Fruit fly (Drosophila melanogaster) whole organism, prepupa: ENCODE data around the gene Spg7.

Source experiments
- CG11902 ChIP-seq: fragments of 200-800 bp; sonication (Bioruptor generic); optimal IDR thresholded peaks from 3 replicates; lab custom pipeline; 2016; ENCODE audit warnings: missing biosample characterization, missing genetic modification characterization
- CG15336 ChIP-seq: fragments of 200-800 bp; sonication (Bioruptor generic); IDR thresholded peaks from 2 replicates; pipeline ENCODE4 v1.3.6; 2022; ENCODE audit warnings: missing biosample characterization, missing genetic modification characterization
- CG6163 ChIP-seq: fragments of 200-800 bp; sonication (Bioruptor generic); IDR thresholded peaks from 3 replicates; pipeline ENCODE4 v1.3.6; 2022; ENCODE audit warnings: missing biosample characterization, missing genetic modification characterization
- CG6792 ChIP-seq: fragments of 200-800 bp; sonication (Bioruptor generic); optimal IDR thresholded peaks from 3 replicates; lab custom pipeline; 2016; ENCODE audit warnings: missing biosample characterization, missing genetic modification characterization
- Ets21C ChIP-seq: fragments of 200-800 bp; sonication (Bioruptor generic); optimal IDR thresholded peaks from 3 replicates; lab custom pipeline; 2016; ENCODE audit warnings: missing biosample characterization, missing genetic modification characterization
- Hr39 ChIP-seq: fragments of 200-800 bp; sonication (Bioruptor generic); optimal IDR thresholded peaks from 2 replicates; lab custom pipeline; 2016; ENCODE audit warnings: missing biosample characterization, missing genetic modification characterization
- Hr4 ChIP-seq: fragments of 200-800 bp; sonication (Bioruptor generic); optimal IDR thresholded peaks from 3 replicates; lab custom pipeline; 2016; ENCODE audit warnings: missing biosample characterization, missing genetic modification characterization

- TF ChIP-seq Hr4 (GFP tag; lab: Kevin White, UChicago): no peak
- TF ChIP-seq CG11902 (GFP tag; lab: Kevin White, UChicago): no peak
- TF ChIP-seq Ets21C: no peak
- TF ChIP-seq CG6163 (GFP tag; lab: Robert Waterston, UW): no peak
- TF ChIP-seq CG15336 (GFP tag; lab: Robert Waterston, UW): no peak
- TF ChIP-seq Hr39 (GFP tag; lab: Kevin White, UChicago): no peak
- no peak for TF ChIP-seq CG6792
These were observed 16.4 kb downstream of the Spg7 start, which contains the start of gene HLH3B for dm6 chrX:2681601-2682000.
